Fruit fly (Drosophila melanogaster) whole organism, embryonic: ENCODE data around the gene CG10254.

ENCODE experiments used
- Ada2b ChIP-seq: fragments of 200-800 bp; sonication (Bioruptor generic); IDR thresholded peaks from 2 replicates; pipeline ENCODE4 v1.3.6; 2022; ENCODE audit warnings: missing biosample characterization, missing genetic modification characterization
- Aef1 ChIP-seq: fragments of 200-800 bp; sonication (Bioruptor generic); IDR thresholded peaks from 3 replicates; pipeline ENCODE4 v1.3.6; 2022; ENCODE audit warnings: missing biosample characterization, missing genetic modification characterization
- Blimp-1 ChIP-seq: fragments of 200-800 bp; sonication (Bioruptor generic); optimal IDR thresholded peaks from 3 replicates; lab custom pipeline; 2018; ENCODE audit warnings: missing biosample characterization, missing genetic modification characterization, mild to moderate bottlenecking, moderate library complexity, missing genetic modification reagents
- BtbVII ChIP-seq: fragments of 200-800 bp; sonication (Bioruptor generic); optimal IDR thresholded peaks from 3 replicates; lab custom pipeline; 2017; ENCODE audit warnings: missing biosample characterization, mild to moderate bottlenecking, missing genetic modification characterization
- C15 ChIP-seq: fragments of 200-800 bp; sonication (Bioruptor generic); IDR thresholded peaks from 3 replicates; pipeline ENCODE4 v1.3.6; 2022; ENCODE audit warnings: missing biosample characterization, missing genetic modification characterization
- CG10267 ChIP-seq: fragments of 200-800 bp; sonication (Bioruptor generic); optimal IDR thresholded peaks from 2 replicates; lab custom pipeline; 2018; ENCODE audit warnings: missing biosample characterization, mild to moderate bottlenecking, missing genetic modification characterization, moderate library complexity
- CG10431 ChIP-seq: fragments of 200-800 bp; sonication (Bioruptor generic); optimal IDR thresholded peaks from 3 replicates; lab custom pipeline; 2018; ENCODE audit warnings: missing biosample characterization, mild to moderate bottlenecking, missing genetic modification characterization
- CG11085 ChIP-seq: fragments of 200-800 bp; sonication (Bioruptor generic); IDR thresholded peaks from 2 replicates; pipeline ENCODE4 v1.3.6; 2022; ENCODE audit warnings: missing biosample characterization, missing genetic modification characterization
- CG11398 ChIP-seq: fragments of 200-800 bp; sonication (Bioruptor generic); optimal IDR thresholded peaks from 2 replicates; lab custom pipeline; 2016; ENCODE audit warnings: missing biosample characterization, missing genetic modification characterization
- CG11560 ChIP-seq: fragments of 200-800 bp; sonication (Bioruptor generic); IDR thresholded peaks from 3 replicates; pipeline ENCODE4 v1.3.6; 2022; ENCODE audit warnings: missing biosample characterization, missing genetic modification characterization
- CG13624 ChIP-seq: fragments of 200-800 bp; sonication (Bioruptor generic); optimal IDR thresholded peaks from 2 replicates; lab custom pipeline; 2016; ENCODE audit warnings: missing biosample characterization, missing genetic modification characterization
- CG14710 ChIP-seq: fragments of 200-800 bp; sonication (Bioruptor generic); optimal IDR thresholded peaks from 3 replicates; lab custom pipeline; 2019; ENCODE audit warnings: missing biosample characterization, mild to moderate bottlenecking, missing genetic modification characterization, moderate library complexity
- CG15479 ChIP-seq: fragments of 200-800 bp; sonication (Bioruptor generic); optimal IDR thresholded peaks from 3 replicates; lab custom pipeline; 2019; ENCODE audit warnings: missing biosample characterization, mild to moderate bottlenecking, missing genetic modification characterization, moderate library complexity
- CG17912 ChIP-seq: fragments of 200-800 bp; sonication (Bioruptor generic); optimal IDR thresholded peaks from 2 replicates; lab custom pipeline; 2018; ENCODE audit warnings: missing biosample characterization, mild to moderate bottlenecking, missing genetic modification characterization
- CG1832 ChIP-seq: fragments of 200-800 bp; sonication (Bioruptor generic); optimal IDR thresholded peaks from 2 replicates; lab custom pipeline; 2017; ENCODE audit warnings: missing biosample characterization, mild to moderate bottlenecking, missing genetic modification characterization, inconsistent platforms
- CG18764 ChIP-seq: fragments of 200-800 bp; sonication (Bioruptor generic); optimal IDR thresholded peaks from 3 replicates; lab custom pipeline; 2016; ENCODE audit warnings: missing biosample characterization, missing genetic modification characterization
- CG2202 ChIP-seq: fragments of 200-800 bp; sonication (Bioruptor generic); optimal IDR thresholded peaks from 2 replicates; lab custom pipeline; 2018; ENCODE audit warnings: missing biosample characterization, mild to moderate bottlenecking, missing genetic modification characterization
- CG2889 ChIP-seq: fragments of 200-800 bp; sonication (Bioruptor generic); IDR thresholded peaks from 3 replicates; pipeline ENCODE4 v1.3.6; 2022; ENCODE audit warnings: missing biosample characterization, missing genetic modification characterization
- CG32532 ChIP-seq: fragments of 200-800 bp; sonication (Bioruptor generic); IDR thresholded peaks from 2 replicates; pipeline ENCODE4 v1.3.6; 2022; ENCODE audit warnings: missing biosample characterization, missing genetic modification characterization
- CG33213 ChIP-seq: fragments of 200-800 bp; sonication (Bioruptor generic); optimal IDR thresholded peaks from 3 replicates; lab custom pipeline; 2016; ENCODE audit warnings: missing biosample characterization, missing genetic modification characterization
- CG3726 ChIP-seq: fragments of 200-800 bp; sonication (Bioruptor generic); IDR thresholded peaks from 3 replicates; pipeline ENCODE4, ENCODE4 v1.3.6; 2022; ENCODE audit warnings: missing biosample characterization, missing genetic modification characterization
- CG4820 ChIP-seq: fragments of 200-800 bp; sonication (Bioruptor generic); optimal IDR thresholded peaks from 3 replicates; lab custom pipeline; 2016; ENCODE audit warnings: missing biosample characterization, missing genetic modification characterization
- CG6254 ChIP-seq: fragments of 200-800 bp; sonication (Bioruptor generic); optimal IDR thresholded peaks from 3 replicates; lab custom pipeline; 2017; ENCODE audit warnings: mild to moderate bottlenecking, missing biosample characterization, missing genetic modification reagents, missing genetic modification characterization
- CG6689 ChIP-seq: fragments of 200-800 bp; sonication (Bioruptor generic); IDR thresholded peaks from 2 replicates; pipeline ENCODE4 v1.3.6; 2022; ENCODE audit warnings: missing biosample characterization, missing genetic modification characterization
- CG7987 ChIP-seq: fragments of 200-800 bp; sonication (Bioruptor generic); optimal IDR thresholded peaks from 2 replicates; lab custom pipeline; 2018; ENCODE audit warnings: missing biosample characterization, mild to moderate bottlenecking, missing genetic modification characterization, moderate library complexity
- Jarid2 ChIP-seq: fragments of 200-800 bp; sonication (Bioruptor generic); optimal IDR thresholded peaks from 3 replicates; lab custom pipeline; 2017; ENCODE audit warnings: mild to moderate bottlenecking, missing biosample characterization, missing genetic modification reagents, missing genetic modification characterization
- Nf-YA ChIP-seq: fragments of 200-800 bp; sonication (Bioruptor generic); IDR thresholded peaks from 2 replicates; pipeline ENCODE4 v1.3.6; 2022; ENCODE audit warnings: missing biosample characterization, missing genetic modification characterization
- Nf-YB ChIP-seq: fragments of 200-800 bp; sonication (Bioruptor generic); optimal IDR thresholded peaks from 3 replicates; lab custom pipeline; 2019; ENCODE audit warnings: missing biosample characterization, mild to moderate bottlenecking, missing genetic modification characterization, moderate library complexity
- Optix ChIP-seq: fragments of 200-800 bp; sonication (Bioruptor generic); IDR thresholded peaks from 3 replicates; pipeline ENCODE4 v1.3.6; 2022; ENCODE audit warnings: missing biosample characterization, missing genetic modification characterization
- Spps ChIP-seq: fragments of 200-800 bp; sonication (Bioruptor generic); optimal IDR thresholded peaks from 2 replicates; lab custom pipeline; 2018; ENCODE audit warnings: missing biosample characterization, mild to moderate bottlenecking, missing genetic modification characterization
- Trl ChIP-seq, 3 experiments: fragments of >200 bp in 2 of 3; fragments of 200-800 bp in 1 of 3; sonication (Bioruptor generic) in 1 of 3; optimal IDR thresholded peaks; 2 replicates in 1 of 3; 3 replicates in 2 of 3; lab custom pipeline; 2016 to 2017; ENCODE audit warnings: missing biosample characterization in 1 of 3, missing genetic modification characterization in 1 of 3
- ara ChIP-seq: fragments of 200-800 bp; sonication (Bioruptor generic); IDR thresholded peaks from 2 replicates; pipeline ENCODE4 v1.3.6; 2022; ENCODE audit warnings: missing biosample characterization, missing genetic modification characterization
- ase ChIP-seq: fragments of 200-800 bp; sonication (Bioruptor generic); IDR thresholded peaks from 3 replicates; pipeline ENCODE4 v1.3.6; 2022; ENCODE audit warnings: missing biosample characterization, missing genetic modification characterization
- cas ChIP-seq: fragments of 200-800 bp; sonication (Bioruptor generic); IDR thresholded peaks from 2 replicates; pipeline ENCODE4 v1.3.6; 2022; ENCODE audit warnings: missing biosample characterization, missing genetic modification characterization
- danr ChIP-seq: fragments of 200-800 bp; sonication (Bioruptor generic); IDR thresholded peaks from 2 replicates; pipeline ENCODE4 v1.3.6; 2022; ENCODE audit warnings: missing biosample characterization, missing genetic modification characterization
- ewg ChIP-seq: fragments of 200-800 bp; sonication (Bioruptor generic); optimal IDR thresholded peaks from 3 replicates; lab custom pipeline; 2017; ENCODE audit warnings: mild to moderate bottlenecking, missing biosample characterization, missing genetic modification reagents, missing genetic modification characterization
- fd102C ChIP-seq: fragments of 200-800 bp; sonication (Bioruptor generic); optimal IDR thresholded peaks from 2 replicates; lab custom pipeline; 2018; ENCODE audit warnings: missing biosample characterization, mild to moderate bottlenecking, missing genetic modification characterization, moderate library complexity
- fd96Cb ChIP-seq: fragments of 200-800 bp; sonication (Bioruptor generic); optimal IDR thresholded peaks from 2 replicates; lab custom pipeline; 2018; ENCODE audit warnings: missing biosample characterization, mild to moderate bottlenecking, missing genetic modification characterization, moderate library complexity
- ftz-f1 ChIP-seq: fragments of 200-800 bp; sonication (Bioruptor generic); optimal IDR thresholded peaks from 2 replicates; lab custom pipeline; 2016; ENCODE audit warnings: missing biosample characterization, missing genetic modification characterization
- hth ChIP-seq: fragments of >200 bp; optimal IDR thresholded peaks from 2 replicates; lab custom pipeline; 2017; ENCODE audit warnings: inconsistent platforms
- p53 ChIP-seq: fragments of 200-800 bp; sonication (Bioruptor generic); optimal IDR thresholded peaks from 2 replicates; lab custom pipeline; 2016; ENCODE audit warnings: missing biosample characterization, missing genetic modification characterization
- pb ChIP-seq: fragments of 200-800 bp; sonication (Bioruptor generic); optimal IDR thresholded peaks from 3 replicates; lab custom pipeline; 2016; ENCODE audit warnings: missing biosample characterization, missing genetic modification characterization
- pho ChIP-seq: fragments of 200-800 bp; sonication (Bioruptor generic); optimal IDR thresholded peaks from 2 replicates; lab custom pipeline; 2016; ENCODE audit warnings: missing biosample characterization, missing genetic modification characterization
- run ChIP-seq: fragments of 200-800 bp; sonication (Bioruptor generic); optimal IDR thresholded peaks from 3 replicates; lab custom pipeline; 2018; ENCODE audit warnings: missing biosample characterization, mild to moderate bottlenecking, missing genetic modification characterization
- sens ChIP-seq: fragments of 200-800 bp; sonication (Bioruptor generic); peaks from one replicate; lab custom pipeline; 2016; ENCODE audit warnings: missing biosample characterization, missing genetic modification characterization
- sob ChIP-seq: fragments of 200-800 bp; sonication (Bioruptor generic); IDR thresholded peaks from 2 replicates; pipeline ENCODE4 v1.3.6; 2022; ENCODE audit warnings: missing biosample characterization, missing genetic modification characterization
- tna ChIP-seq: fragments of 200-800 bp; sonication (Bioruptor generic); IDR thresholded peaks from 2 replicates; pipeline ENCODE4 v1.3.6; 2022; ENCODE audit warnings: missing biosample characterization, missing genetic modification characterization; ENCODE audit not compliant: partially characterized antibody
- trem ChIP-seq: fragments of 200-800 bp; optimal IDR thresholded peaks from 3 replicates; lab custom pipeline; 2019; ENCODE audit warnings: missing biosample characterization, mild to moderate bottlenecking, missing genetic modification characterization, moderate library complexity
- wor ChIP-seq: fragments of 200-800 bp; sonication (Bioruptor generic); IDR thresholded peaks from 2 replicates; pipeline ENCODE4 v1.3.6; 2022; ENCODE audit warnings: missing biosample characterization, missing genetic modification characterization

The CG10254 gene

DNA sequence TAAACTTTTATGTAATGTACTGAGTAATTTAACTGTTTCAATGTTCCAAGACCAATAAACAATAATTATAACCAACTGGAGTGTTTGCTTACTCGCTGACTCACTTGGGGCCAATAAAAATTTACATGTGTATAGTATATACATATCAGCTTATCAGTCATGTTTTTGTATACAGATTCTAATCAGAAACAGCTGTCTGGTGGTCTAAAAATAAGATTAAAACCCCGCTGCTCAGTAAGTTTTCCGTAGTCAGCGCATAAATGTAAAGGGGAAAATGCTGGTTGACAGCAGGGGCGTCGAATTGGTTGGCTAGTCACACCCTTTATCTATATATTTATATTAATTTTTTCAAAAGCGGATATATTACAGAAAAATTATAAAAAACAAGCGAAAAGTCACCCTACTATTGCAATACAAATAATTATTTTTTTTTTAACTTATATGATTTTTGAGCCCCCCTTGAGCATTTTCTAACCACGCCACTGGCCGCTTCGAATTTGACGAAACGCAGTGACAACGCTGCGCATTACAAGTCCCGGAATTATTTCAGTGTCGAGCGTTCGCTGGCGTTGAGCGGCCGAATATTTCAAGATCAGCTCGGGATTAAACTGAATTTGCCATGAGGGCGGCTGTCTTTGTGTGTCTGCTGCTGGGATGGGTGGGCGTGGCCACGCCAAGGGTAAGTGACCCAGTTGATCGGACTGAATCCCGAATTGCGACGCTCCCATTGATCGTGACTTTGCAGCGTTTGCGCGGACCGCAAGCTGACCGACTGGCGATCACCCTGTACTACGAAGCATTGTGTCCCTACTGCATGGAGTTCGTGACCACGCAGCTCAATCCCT, 16.2 kb downstream of the CG10254 start, which contains the start of gene GILT2 (continued):
- no peak for TF ChIP-seq fd102C (GFP tag; lab: Kevin White, UChicago)
- peak; percentile 75 for TF ChIP-seq wor (GFP tag; lab: Robert Waterston, UW)
- peak; percentile 92 for TF ChIP-seq ara (GFP tag; lab: Robert Waterston, UW)
- TF ChIP-seq CG11560: peak; percentile 81
- peak; percentile 93 for TF ChIP-seq fd96Cb (tag; lab: Kevin White, UChicago)
- TF ChIP-seq Spps (tag; lab: Kevin White, UChicago): peak; percentile 84
- TF ChIP-seq CG13624 (GFP tag; lab: Kevin White, UChicago): peak; percentile 64
- peak; percentile 85 for TF ChIP-seq CG2202 (tag; lab: Kevin White, UChicago)
- TF ChIP-seq CG11085: peak; percentile 72
- TF ChIP-seq Nf-YA: peak; percentile 84
- peak; percentile 81 for TF ChIP-seq CG18764
- TF ChIP-seq CG6689 (GFP tag; lab: Robert Waterston, UW): peak; percentile 93
- no peak for TF ChIP-seq CG11398
- peak; percentile 82 for TF ChIP-seq ase (GFP tag; lab: Robert Waterston, UW)
- TF ChIP-seq CG32532 (GFP tag; lab: Robert Waterston, UW): peak; percentile 89
- peak; percentile 71 for TF ChIP-seq Jarid2 (GFP tag; lab: Kevin White, UChicago)
- TF ChIP-seq hth (lab: Kevin White, UChicago): no peak
- TF ChIP-seq Optix: peak; percentile 90
- peak; percentile 81 for TF ChIP-seq CG6254 (GFP tag; lab: Kevin White, UChicago)
- TF ChIP-seq CG10267 (tag; lab: Kevin White, UChicago): peak; percentile 87
- TF ChIP-seq CG15479 (GFP tag; lab: Kevin White, UChicago): no peak
- TF ChIP-seq CG7987 (GFP tag; lab: Kevin White, UChicago): peak; percentile 54
- TF ChIP-seq CG3726 (GFP tag; lab: Robert Waterston, UW): peak; percentile 76; the same call in 2 of the 3 replicates
- TF ChIP-seq run (tag; lab: Kevin White, UChicago): peak; percentile 83
- peak; percentile 84 for TF ChIP-seq danr
- TF ChIP-seq Ada2b (GFP tag; lab: Robert Waterston, UW): peak; percentile 91
- peak; percentile 83 for TF ChIP-seq ewg (GFP tag; lab: Kevin White, UChicago)
- TF ChIP-seq CG4820 (GFP tag; lab: Kevin White, UChicago): peak; percentile 92
- peak; percentile 78 for TF ChIP-seq cas
- TF ChIP-seq Blimp-1: peak; percentile 94
- no peak for TF ChIP-seq p53 (GFP tag; lab: Kevin White, UChicago)
- TF ChIP-seq BtbVII (GFP tag; lab: Kevin White, UChicago): peak; percentile 90
- TF ChIP-seq tna: no peak
- TF ChIP-seq CG14710: peak; percentile 90
- TF ChIP-seq ftz-f1: peak; percentile 43
- peak; percentile 84 for TF ChIP-seq CG10431 (GFP tag; lab: Kevin White, UChicago)
- TF ChIP-seq Nf-YB (GFP tag; lab: Kevin White, UChicago): peak; percentile 77
- peak; percentile 51 for TF ChIP-seq CG33213 (GFP tag; lab: Kevin White, UChicago)
- peak; percentile 77; the same call in 2 of the 3 replicates for TF ChIP-seq CG2889 (GFP tag; lab: Robert Waterston, UW)
- no peak for TF ChIP-seq Trl (optimal IDR thresholded peaks at IDR 0.05; lab: Kevin White, UChicago)
- peak; percentile 13 for TF ChIP-seq Trl (GFP tag; optimal IDR thresholded peaks at IDR 0.05; lab: Kevin White, UChicago)
- peak; percentile 73 for TF ChIP-seq trem (tag; lab: Kevin White, UChicago)
- TF ChIP-seq Aef1 (GFP tag; lab: Robert Waterston, UW): peak; percentile 90
- peak; percentile 76 for TF ChIP-seq C15
- no peak for TF ChIP-seq CG1832
- TF ChIP-seq sob (GFP tag; lab: Robert Waterston, UW): peak; percentile 91
- TF ChIP-seq CG17912 (GFP tag; lab: Kevin White, UChicago): peak; percentile 53
- no peak for TF ChIP-seq pb
- peak; percentile 60 for TF ChIP-seq pho (GFP tag; lab: Kevin White, UChicago)
- peak; percentile 93 for TF ChIP-seq sens (GFP tag; lab: Kevin White, UChicago)
